Worm (Caenorhabditis elegans) whole organism, L2 larva: Measurements from ENCODE around the gene T19D12.1.

Experiments used
- ama-1 ChIP-seq: fragments of 150-350 bp; optimal IDR thresholded peaks from 2 replicates; lab custom pipeline; 2018; ENCODE audit warnings: inconsistent platforms
- blmp-1 ChIP-seq: sonication (generic microtip); optimal IDR thresholded peaks from 2 replicates; lab custom pipeline; 2017; ENCODE audit warnings: missing genetic modification characterization, mild to moderate bottlenecking, missing compliant biosample characterization, antibody characterized with exemption, moderate library complexity; ENCODE audit not compliant: insufficient read depth
- elt-3 ChIP-seq: sonication (generic microtip); optimal IDR thresholded peaks from 2 replicates; lab custom pipeline; 2017; ENCODE audit warnings: missing biosample characterization, missing genetic modification characterization
- fos-1 ChIP-seq: fragments of 150-350 bp; optimal IDR thresholded peaks from 2 replicates; lab custom pipeline; 2014; ENCODE audit warnings: missing biosample characterization, missing genetic modification characterization
- gmeb-1 ChIP-seq: fragments of 150-350 bp; optimal IDR thresholded peaks from 2 replicates; lab custom pipeline; 2014; ENCODE audit warnings: missing biosample characterization, missing genetic modification characterization
- lin-13 ChIP-seq: fragments of 150-350 bp; optimal IDR thresholded peaks from 2 replicates; lab custom pipeline; 2014; ENCODE audit warnings: missing biosample characterization, missing genetic modification reagents, missing genetic modification characterization
- lin-39 ChIP-seq: fragments of 150-350 bp; optimal IDR thresholded peaks from 2 replicates; lab custom pipeline; 2014; ENCODE audit warnings: missing biosample characterization, missing genetic modification reagents, missing genetic modification characterization
- mab-5 ChIP-seq: fragments of 150-350 bp; optimal IDR thresholded peaks from 2 replicates; lab custom pipeline; 2014; ENCODE audit warnings: missing biosample characterization, missing genetic modification characterization
- mdl-1 ChIP-seq, 2 experiments: fragments of 150-350 bp in 1 of 2; sonication (generic microtip) in 1 of 2; optimal IDR thresholded peaks; 2 replicates each; lab custom pipeline; 2017; ENCODE audit warnings: missing biosample characterization in 2 of 2, missing genetic modification characterization in 2 of 2
- nhr-12 ChIP-seq: fragments of 150-350 bp; optimal IDR thresholded peaks from 2 replicates; lab custom pipeline; 2014; ENCODE audit warnings: missing biosample characterization, missing genetic modification characterization
- snpc-4 ChIP-seq: fragments of 150-350 bp; optimal IDR thresholded peaks from 2 replicates; lab custom pipeline; 2014; ENCODE audit warnings: missing biosample characterization, missing genetic modification characterization
- unc-62 ChIP-seq: fragments of 150-350 bp; optimal IDR thresholded peaks from 2 replicates; lab custom pipeline; 2014; ENCODE audit warnings: missing biosample characterization, missing genetic modification reagents, missing genetic modification characterization
- ztf-4 ChIP-seq: fragments of 150-350 bp; optimal IDR thresholded peaks from 2 replicates; lab custom pipeline; 2014; ENCODE audit warnings: missing biosample characterization, missing genetic modification characterization

DNA sequence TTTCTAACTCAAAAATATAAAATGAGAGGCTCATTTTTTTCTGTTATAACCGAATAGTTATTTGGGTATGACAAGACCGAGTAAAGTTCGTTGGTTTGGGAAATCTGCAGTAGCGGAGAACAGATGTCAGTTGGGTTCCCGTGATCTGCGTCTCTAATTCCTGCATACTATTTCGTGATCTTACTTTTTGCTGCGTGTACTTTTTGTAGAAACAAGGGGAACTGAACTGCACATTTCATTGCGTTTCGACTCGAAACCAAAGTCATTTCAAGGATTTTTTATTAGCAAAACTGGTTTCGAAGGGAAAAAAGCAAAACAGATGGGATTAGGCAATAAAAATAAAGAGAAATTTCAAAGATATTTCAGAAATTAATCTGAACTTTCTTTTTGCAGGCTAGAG, 19.8 kb upstream of the T19D12.1 start:
- TF ChIP-seq blmp-1 (tag; lab: Kevin White, UChicago) (no peak), lin-13 (GFP tag; lab: Kevin White, UChicago) (no peak), elt-3 (tag; lab: Kevin White, UChicago) (no peak), unc-62 (no peak), mdl-1 (tag; optimal IDR thresholded peaks at IDR 0.05; lab: Kevin White, UChicago) (no peak), lin-39 (tag; lab: Kevin White, UChicago) (no peak), nhr-12 (tag; lab: Kevin White, UChicago) (no peak), fos-1 (tag; lab: Kevin White, UChicago) (no peak), mab-5 (no peak), snpc-4 (tag; lab: Kevin White, UChicago) (no peak), ztf-4 (no peak), ama-1 (no peak), gmeb-1 (tag; lab: Kevin White, UChicago) (no peak)
